Worm (Caenorhabditis elegans) whole organism, midembryonic: ENCODE results near the gene yars-2.

Experiments
- T22C8.4 ChIP-seq: fragments of 200-800 bp; sonication (Bioruptor generic); IDR thresholded peaks from 2 replicates; pipeline ENCODE4 v1.3.6; 2022; ENCODE audit warnings: missing genetic modification characterization, missing compliant biosample characterization
- cog-1 ChIP-seq: sonication (generic microtip); optimal IDR thresholded peaks from 2 replicates; lab custom pipeline; 2016; ENCODE audit warnings: missing genetic modification characterization, missing compliant biosample characterization
- flt-1 ChIP-seq: fragments of 200-800 bp; sonication (Bioruptor generic); IDR thresholded peaks from 2 replicates; pipeline ENCODE4 v1.3.6; 2022; ENCODE audit warnings: missing genetic modification characterization, missing compliant biosample characterization
- klf-2 ChIP-seq: fragments of 200-800 bp; sonication (Bioruptor generic); conservative IDR thresholded peaks from 2 replicates; pipeline ENCODE4 v1.3.6; 2022; ENCODE audit warnings: missing genetic modification reagents, missing genetic modification characterization, missing compliant biosample characterization
- med-1 ChIP-seq: sonication (generic microtip); optimal IDR thresholded peaks from 2 replicates; lab custom pipeline; 2017; ENCODE audit warnings: missing genetic modification characterization, mild to moderate bottlenecking, missing compliant biosample characterization, antibody characterized with exemption, missing genetic modification reagents; ENCODE audit not compliant: insufficient read depth
- ref-1 ChIP-seq: fragments of 200-800 bp; sonication (Bioruptor generic); conservative IDR thresholded peaks from 2 replicates; pipeline ENCODE4 v1.3.6; 2022; ENCODE audit warnings: missing genetic modification reagents, missing genetic modification characterization, missing compliant biosample characterization
- tab-1 ChIP-seq: fragments of 200-800 bp; sonication (Bioruptor generic); IDR thresholded peaks from 2 replicates; pipeline ENCODE4 v1.3.6; 2022; ENCODE audit warnings: missing genetic modification characterization, missing compliant biosample characterization
- ztf-23 ChIP-seq: fragments of 200-800 bp; sonication (Bioruptor generic); IDR thresholded peaks from 2 replicates; pipeline ENCODE4 v1.3.6; 2022; ENCODE audit warnings: missing genetic modification reagents, missing genetic modification characterization, missing compliant biosample characterization
- ztf-29 ChIP-seq: fragments of 200-800 bp; sonication (Bioruptor generic); IDR thresholded peaks from 2 replicates; pipeline ENCODE4 v1.3.6; 2022; ENCODE audit warnings: missing genetic modification reagents, missing genetic modification characterization, missing compliant biosample characterization

Gene yars-2

DNA sequence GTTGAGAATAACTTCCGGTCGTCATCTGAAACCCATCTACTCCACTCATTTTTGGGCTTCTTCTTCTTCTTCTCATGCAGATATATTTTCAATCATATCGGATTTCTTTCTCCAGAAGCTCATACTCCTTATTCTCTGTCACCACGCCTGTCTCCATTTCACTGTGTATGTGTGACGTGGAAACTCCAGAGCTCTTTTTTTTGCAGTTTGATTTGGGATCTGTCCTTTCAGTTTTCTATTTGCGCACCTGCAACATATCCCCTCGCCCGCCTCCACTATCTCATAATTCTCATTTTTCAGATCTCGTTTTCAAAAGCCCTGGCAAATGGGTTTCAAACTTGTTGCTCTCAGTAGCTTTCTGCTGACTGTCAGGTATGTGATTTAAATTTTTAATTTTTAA lies 33.7 kb downstream of the yars-2 start, which contains the start of gene kin-36:
TSS of gene kin-36 (plus strand) at position 301 of the 400 bp plus-strand sequence.
- TF ChIP-seq med-1 (GFP tag; lab: Kevin White, UChicago) (no peak), flt-1 (GFP tag; lab: Robert Waterston, UW) (no peak), cog-1 (tag; lab: Kevin White, UChicago) (no peak), ztf-23 (GFP tag; lab: Robert Waterston, UW) (no peak), ztf-29 (no peak), ref-1 (GFP tag; lab: Robert Waterston, UW) (no peak), tab-1 (GFP tag; lab: Robert Waterston, UW) (no peak), T22C8.4 (GFP tag; lab: Robert Waterston, UW) (no peak), klf-2 (GFP tag; lab: Robert Waterston, UW) (no peak)

DNA sequence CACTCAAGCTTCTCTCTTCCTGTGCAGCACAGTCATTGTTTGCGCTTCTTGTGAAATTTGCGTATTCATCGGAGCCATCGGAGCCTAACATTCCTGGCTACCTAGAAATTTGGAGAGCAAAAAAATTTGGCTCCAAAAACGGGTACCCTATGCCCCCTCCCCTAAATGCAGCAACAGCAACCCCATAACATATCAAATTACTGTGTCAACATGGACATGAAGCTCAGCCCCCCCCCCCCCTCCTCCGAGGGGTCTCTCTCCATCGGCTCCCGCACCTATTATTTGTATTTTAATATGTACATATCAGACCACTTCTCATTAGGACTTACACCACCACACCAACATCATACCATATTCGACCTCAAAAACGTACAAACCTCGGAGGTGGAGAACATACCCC lies 38.1 kb downstream of the yars-2 start:
- TF ChIP-seq cog-1 (tag; lab: Kevin White, UChicago) = no peak
- TF ChIP-seq ztf-29 = no peak
- no peak for TF ChIP-seq med-1 (GFP tag; lab: Kevin White, UChicago)
- no peak for TF ChIP-seq ztf-23 (GFP tag; lab: Robert Waterston, UW)
- no peak for TF ChIP-seq klf-2 (GFP tag; lab: Robert Waterston, UW)
- TF ChIP-seq tab-1 (GFP tag; lab: Robert Waterston, UW) = no peak
- no peak for TF ChIP-seq flt-1 (GFP tag; lab: Robert Waterston, UW)
- no peak for TF ChIP-seq ref-1 (GFP tag; lab: Robert Waterston, UW)
- TF ChIP-seq T22C8.4 (GFP tag; lab: Robert Waterston, UW) = no peak

DNA sequence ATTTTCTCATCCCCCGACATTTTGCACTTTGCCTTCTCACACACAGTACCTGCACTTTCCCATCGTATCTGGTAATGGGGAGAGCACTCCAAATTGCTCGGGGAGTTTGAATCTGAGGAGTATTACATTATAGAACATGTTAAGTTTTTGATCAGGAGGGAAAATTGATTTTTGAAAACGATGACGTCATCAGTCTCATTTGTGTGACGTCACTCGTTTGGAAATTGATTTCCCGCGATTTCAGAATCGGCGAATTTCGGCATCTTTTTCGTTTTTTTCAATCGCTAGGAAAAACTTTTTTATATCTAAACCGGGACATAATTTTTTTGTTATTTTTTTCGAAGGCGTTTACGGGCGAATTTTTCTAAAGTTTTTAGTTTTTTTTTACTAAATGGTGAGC lies 39.1 kb downstream of the yars-2 start:
- TF ChIP-seq ztf-29 (no peak), cog-1 (tag; lab: Kevin White, UChicago) (no peak), tab-1 (GFP tag; lab: Robert Waterston, UW) (no peak), ztf-23 (GFP tag; lab: Robert Waterston, UW) (no peak), med-1 (GFP tag; lab: Kevin White, UChicago) (no peak), flt-1 (GFP tag; lab: Robert Waterston, UW) (no peak), ref-1 (GFP tag; lab: Robert Waterston, UW) (no peak), T22C8.4 (GFP tag; lab: Robert Waterston, UW) (no peak), klf-2 (GFP tag; lab: Robert Waterston, UW) (no peak)

DNA sequence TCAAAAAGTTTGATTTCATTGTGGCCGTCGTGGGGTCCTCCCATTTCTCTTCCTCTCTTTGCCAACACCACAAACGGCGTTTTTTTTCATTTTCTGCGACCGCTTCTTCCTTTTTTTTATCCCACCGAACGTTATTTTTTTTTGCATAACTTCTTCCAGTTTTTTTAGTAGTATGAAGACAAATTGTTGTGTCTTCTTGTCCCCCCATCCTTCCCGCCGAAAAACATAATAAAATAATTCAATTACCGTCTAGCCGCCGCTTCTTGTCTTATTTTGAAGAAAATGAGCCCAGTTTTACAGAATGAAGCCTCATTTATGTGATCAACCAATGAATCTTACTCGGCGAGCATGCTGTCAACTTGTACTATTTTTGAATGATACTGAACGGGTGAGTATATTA lies 43.2 kb downstream of the yars-2 start, which contains the start of gene F29B9.12:
TSS of gene F29B9.12 (plus strand) at position 301 of the 400 bp plus-strand sequence.
- TF ChIP-seq ztf-23 (GFP tag; lab: Robert Waterston, UW) (no peak), flt-1 (GFP tag; lab: Robert Waterston, UW) (no peak), tab-1 (GFP tag; lab: Robert Waterston, UW) (no peak), T22C8.4 (GFP tag; lab: Robert Waterston, UW) (no peak), ztf-29 (no peak), ref-1 (GFP tag; lab: Robert Waterston, UW) (no peak), klf-2 (GFP tag; lab: Robert Waterston, UW) (no peak)

DNA sequence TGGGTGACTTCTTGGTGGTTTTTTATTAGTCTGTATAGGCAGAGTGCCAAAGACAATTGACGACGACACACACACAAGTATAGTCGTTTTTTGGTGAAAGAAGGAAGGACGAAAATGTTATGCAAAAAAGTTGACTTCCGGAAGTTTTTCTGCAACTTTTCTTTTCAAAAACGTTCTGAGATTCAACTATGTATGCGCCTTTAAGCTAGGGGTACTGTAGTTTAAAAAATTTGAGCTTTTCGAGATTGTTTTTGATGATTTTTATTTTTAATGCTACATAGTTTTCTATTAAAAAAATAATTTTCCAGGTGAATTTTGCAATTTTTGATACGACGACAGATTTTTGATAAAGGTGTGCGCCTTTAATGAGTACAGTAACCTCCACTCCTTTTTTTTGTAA lies 44.6 kb downstream of the yars-2 start:
- TF ChIP-seq med-1 (GFP tag; lab: Kevin White, UChicago) (no peak), T22C8.4 (GFP tag; lab: Robert Waterston, UW) (no peak), tab-1 (GFP tag; lab: Robert Waterston, UW) (no peak), flt-1 (GFP tag; lab: Robert Waterston, UW) (no peak), ztf-29 (no peak), ztf-23 (GFP tag; lab: Robert Waterston, UW) (no peak), klf-2 (GFP tag; lab: Robert Waterston, UW) (no peak), ref-1 (GFP tag; lab: Robert Waterston, UW) (no peak), cog-1 (tag; lab: Kevin White, UChicago) (no peak)

DNA sequence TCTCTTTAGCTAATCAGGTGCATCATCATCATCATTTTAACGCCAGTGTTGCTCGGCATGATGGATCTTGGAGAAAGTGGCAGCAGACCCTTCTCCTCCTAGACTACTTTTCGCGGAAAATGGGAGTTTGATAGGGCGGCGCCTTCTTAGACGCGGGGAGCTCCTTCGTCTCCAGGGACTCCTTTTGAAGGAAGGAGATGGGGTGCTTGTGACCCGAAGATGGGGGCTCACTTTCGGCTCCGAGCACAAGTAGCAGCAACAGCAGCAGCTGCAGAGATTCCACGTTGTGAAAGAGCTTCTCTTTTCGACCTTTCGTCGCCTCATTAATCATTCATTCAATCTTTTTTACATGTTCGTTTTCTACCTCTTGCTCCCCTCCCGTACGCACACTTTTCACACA lies 45.0 kb downstream of the yars-2 start:
- TF ChIP-seq flt-1 (GFP tag; lab: Robert Waterston, UW) = no peak
- TF ChIP-seq ztf-23 (GFP tag; lab: Robert Waterston, UW) = no peak
- no peak for TF ChIP-seq ztf-29
- no peak for TF ChIP-seq cog-1 (tag; lab: Kevin White, UChicago)
- TF ChIP-seq tab-1 (GFP tag; lab: Robert Waterston, UW) = no peak
- TF ChIP-seq klf-2 (GFP tag; lab: Robert Waterston, UW) = no peak
- no peak for TF ChIP-seq med-1 (GFP tag; lab: Kevin White, UChicago)

DNA sequence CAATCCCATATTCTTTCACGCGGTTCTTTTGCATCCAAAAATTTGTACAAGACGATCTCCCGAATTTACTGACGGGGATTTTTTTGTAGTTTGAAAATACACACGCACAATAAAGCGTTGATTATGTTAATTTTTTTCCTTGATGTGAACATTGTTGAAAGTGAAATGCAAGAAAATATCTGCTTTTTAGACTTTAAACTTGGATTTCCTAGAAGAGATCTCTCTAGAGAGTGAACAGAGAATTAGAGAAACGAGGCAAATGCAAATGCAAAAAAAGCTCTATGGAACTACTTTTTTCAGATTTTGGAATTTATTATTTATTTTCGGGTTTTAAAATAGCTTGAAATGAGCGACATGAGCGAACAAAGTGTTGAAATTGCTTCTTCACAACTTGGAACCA lies 47.3 kb downstream of the yars-2 start, which contains the start of gene F29B9.1:
TSS of gene F29B9.1 (plus strand) at position 301 of the 400 bp plus-strand sequence.
- no peak for TF ChIP-seq cog-1 (tag; lab: Kevin White, UChicago)
- no peak for TF ChIP-seq med-1 (GFP tag; lab: Kevin White, UChicago)
- no peak for TF ChIP-seq T22C8.4 (GFP tag; lab: Robert Waterston, UW)
- TF ChIP-seq klf-2 (GFP tag; lab: Robert Waterston, UW) = no peak
- no peak for TF ChIP-seq ztf-29
- TF ChIP-seq ref-1 (GFP tag; lab: Robert Waterston, UW) = no peak
- TF ChIP-seq tab-1 (GFP tag; lab: Robert Waterston, UW) = no peak
- no peak for TF ChIP-seq ztf-23 (GFP tag; lab: Robert Waterston, UW)
- TF ChIP-seq flt-1 (GFP tag; lab: Robert Waterston, UW) = no peak
